Fruit fly (Drosophila melanogaster): ENCODE data around the gene CG31954.
A peak's percentile ranks its signal among the peaks of the same experiment; 100 is the strongest.

The CG31954 gene

DNA sequence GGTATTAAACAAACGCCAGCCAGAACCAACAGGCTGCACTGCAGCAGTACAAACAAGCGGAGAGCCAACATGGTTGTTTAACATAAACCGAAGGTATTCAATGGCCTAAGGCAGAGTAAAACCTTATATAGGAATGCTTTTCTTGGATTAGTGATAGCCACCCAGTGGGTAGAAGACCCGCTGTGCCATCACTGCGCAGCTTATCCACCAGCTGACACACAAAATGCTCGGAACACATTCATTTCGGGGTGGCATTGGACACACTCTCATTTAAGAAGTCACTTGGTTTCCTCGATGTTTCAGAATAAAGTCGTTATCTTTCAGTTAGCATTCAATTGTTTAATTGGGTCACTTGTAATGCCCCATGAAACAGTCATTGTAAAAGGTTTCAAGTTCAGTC, at the start of gene CG31954:
TSS of gene CG31954 (minus strand) at position 101 of the 400 bp plus-strand sequence.
- TF ChIP-seq CG30431 (GFP tag; optimal IDR thresholded peaks at IDR 0.05) (no peak), CG3065 (GFP tag; optimal IDR thresholded peaks at IDR 0.05) (no peak), CG18764 (GFP tag; optimal IDR thresholded peaks at IDR 0.05) (no peak), CG12391 (tag; optimal IDR thresholded peaks at IDR 0.05) (no peak), wor (GFP tag; IDR thresholded peaks at IDR 0.05) (no peak), fd96Cb (tag; optimal IDR thresholded peaks at IDR 0.05) (no peak)

DNA sequence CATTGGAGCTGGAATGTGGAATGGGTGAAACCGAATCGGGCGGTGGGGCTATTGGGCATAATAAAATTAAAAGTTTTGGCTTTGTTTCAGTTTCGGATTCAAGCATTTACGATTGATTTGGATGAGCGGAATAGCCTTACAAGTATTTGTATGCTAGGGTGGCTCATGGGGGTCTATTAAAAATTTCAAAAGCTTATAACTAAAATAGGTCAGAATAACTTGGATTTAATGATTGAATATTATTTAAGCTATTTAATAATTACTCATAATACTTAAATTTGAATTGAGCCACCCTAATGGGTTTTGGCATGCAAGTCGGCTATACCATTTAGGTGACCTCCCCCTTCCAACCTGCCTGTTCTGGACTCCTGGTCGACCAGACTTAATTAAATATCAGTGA, 49.7 kb upstream of the CG31954 start:
- TF ChIP-seq peb (GFP tag; IDR thresholded peaks at IDR 0.05) (no peak), CG2712 (tag; optimal IDR thresholded peaks at IDR 0.05) (peak; percentile 27), CG17359 (tag; optimal IDR thresholded peaks at IDR 0.05) (peak; percentile 1), CG15696 (tag; optimal IDR thresholded peaks at IDR 0.05) (no peak), so (GFP tag; IDR thresholded peaks at IDR 0.05) (0 out of 3 replicates have a peak, but pooled peaks have one; percentile 33), Blimp-1 (GFP tag; optimal IDR thresholded peaks at IDR 0.05) (peak; percentile 30), CG11695 (GFP tag; IDR thresholded peaks at IDR 0.05) (peak; percentile 57; the same call in 1 of the 3 replicates), pb (GFP tag; optimal IDR thresholded peaks at IDR 0.05) (no peak), CG18262 (tag; optimal IDR thresholded peaks at IDR 0.05) (peak; percentile 14), CG2678 (tag; optimal IDR thresholded peaks at IDR 0.05) (peak; percentile 23), CG18599 (GFP tag; optimal IDR thresholded peaks at IDR 0.05) (no peak), CG31441 (GFP tag; IDR thresholded peaks at IDR 0.05) (0 out of 2 replicates have a peak, but pooled peaks have one; percentile 22), CG11504 (tag; optimal IDR thresholded peaks at IDR 0.05) (peak; percentile 7), hkb (optimal IDR thresholded peaks at IDR 0.05) (no peak), hkb (GFP tag; IDR thresholded peaks at IDR 0.05) (0 out of 2 replicates have a peak, but pooled peaks have one; percentile 42), Asciz (GFP tag; optimal IDR thresholded peaks at IDR 0.05) (no peak), Hmr (GFP tag; optimal IDR thresholded peaks at IDR 0.05) (peak; percentile 2), unpg (GFP tag; optimal IDR thresholded peaks at IDR 0.05) (peak; percentile 31), sqz (GFP tag; optimal IDR thresholded peaks at IDR 0.05) (no peak), CG3407 (GFP tag; optimal IDR thresholded peaks at IDR 0.05) (no peak), tap (tag; optimal IDR thresholded peaks at IDR 0.05) (no peak), Sox102F (GFP tag; optimal IDR thresholded peaks at IDR 0.05) (peak; percentile 33), gem (tag; optimal IDR thresholded peaks at IDR 0.05) (peak; percentile 50), gcm2 (GFP tag; optimal IDR thresholded peaks at IDR 0.05) (no peak), dmrt99B (tag; optimal IDR thresholded peaks at IDR 0.05) (peak; percentile 2), ems (GFP tag; optimal IDR thresholded peaks at IDR 0.05) (no peak), CG14441 (GFP tag; IDR thresholded peaks at IDR 0.05) (0 out of 2 replicates have a peak, but pooled peaks have one; percentile 25), gcm (GFP tag; optimal IDR thresholded peaks at IDR 0.05) (peak; percentile 20), Nf-YA (GFP tag; IDR thresholded peaks at IDR 0.05) (0 out of 2 replicates have a peak, but pooled peaks have one; percentile 9), Rfx (GFP tag; IDR thresholded peaks at IDR 0.05) (peak; percentile 44; the same call in 1 of the 2 replicates), Med (GFP tag) (peak; percentile 5), CG12391 (tag; optimal IDR thresholded peaks at IDR 0.05) (peak; percentile 10), PHDP (tag; optimal IDR thresholded peaks at IDR 0.05) (peak; percentile 45), Hr51 (GFP tag; optimal IDR thresholded peaks at IDR 0.05) (peak in 1 of 2 experiments; percentile 21), CG1603 (tag; optimal IDR thresholded peaks at IDR 0.05) (peak; percentile 9), ci (GFP tag; IDR thresholded peaks at IDR 0.05) (peak; percentile 46; the same call in 1 of the 3 replicates), CG1529 (GFP tag; optimal IDR thresholded peaks at IDR 0.05) (no peak), sens (GFP tag) (peak; percentile 62), Sox100B (GFP tag; optimal IDR thresholded peaks at IDR 0.05) (peak; percentile 3), vvl (GFP tag; IDR thresholded peaks at IDR 0.05) (peak; percentile 55), Meics (GFP tag; optimal IDR thresholded peaks at IDR 0.05) (no peak), CG17328 (GFP tag; IDR thresholded peaks at IDR 0.05) (no peak), CG9932 (GFP tag; IDR thresholded peaks at IDR 0.05) (0 out of 2 replicates have a peak, but pooled peaks have one; percentile 7)
